Fruit fly (Drosophila melanogaster) whole organism, embryonic: ENCODE data around the gene Tengl1.

Experiments used
- Atf6 ChIP-seq: fragments of 200-800 bp; sonication (Bioruptor generic); IDR thresholded peaks from 2 replicates; pipeline ENCODE4 v1.3.6; 2022; ENCODE audit warnings: missing biosample characterization, missing genetic modification characterization
- B-H1 ChIP-seq: fragments of 200-800 bp; sonication (Bioruptor generic); IDR thresholded peaks from 3 replicates; pipeline ENCODE4 v1.3.6; 2022; ENCODE audit warnings: missing biosample characterization, missing genetic modification characterization
- Blimp-1 ChIP-seq: fragments of 200-800 bp; sonication (Bioruptor generic); optimal IDR thresholded peaks from 3 replicates; lab custom pipeline; 2018; ENCODE audit warnings: missing biosample characterization, missing genetic modification characterization, mild to moderate bottlenecking, moderate library complexity, missing genetic modification reagents
- C15 ChIP-seq: fragments of 200-800 bp; sonication (Bioruptor generic); IDR thresholded peaks from 3 replicates; pipeline ENCODE4 v1.3.6; 2022; ENCODE audit warnings: missing biosample characterization, missing genetic modification characterization
- CG10543 ChIP-seq: fragments of 200-800 bp; sonication (Bioruptor generic); optimal IDR thresholded peaks from 3 replicates; lab custom pipeline; 2017; ENCODE audit warnings: missing biosample characterization, mild to moderate bottlenecking, missing genetic modification characterization, moderate library complexity
- CG11456 ChIP-seq: fragments of 200-800 bp; sonication (Bioruptor generic); IDR thresholded peaks from 3 replicates; pipeline ENCODE4 v1.3.6; 2022; ENCODE audit warnings: missing biosample characterization, missing genetic modification characterization
- CG12391 ChIP-seq: fragments of 200-800 bp; sonication (Bioruptor generic); optimal IDR thresholded peaks from 3 replicates; lab custom pipeline; 2018; ENCODE audit warnings: missing biosample characterization, mild to moderate bottlenecking, missing genetic modification characterization, moderate library complexity
- CG13624 ChIP-seq: fragments of 200-800 bp; sonication (Bioruptor generic); optimal IDR thresholded peaks from 2 replicates; lab custom pipeline; 2016; ENCODE audit warnings: missing biosample characterization, missing genetic modification characterization
- CG15601 ChIP-seq: fragments of 200-800 bp; sonication (Bioruptor generic); optimal IDR thresholded peaks from 3 replicates; lab custom pipeline; 2019; ENCODE audit warnings: missing biosample characterization, mild to moderate bottlenecking, missing genetic modification characterization, moderate library complexity
- CG17568 ChIP-seq: fragments of 200-800 bp; sonication (Bioruptor generic); optimal IDR thresholded peaks from 2 replicates; lab custom pipeline; 2018; ENCODE audit warnings: missing biosample characterization, mild to moderate bottlenecking, missing genetic modification characterization, moderate library complexity
- CG18262 ChIP-seq: fragments of 200-800 bp; optimal IDR thresholded peaks from 3 replicates; lab custom pipeline; 2019; ENCODE audit warnings: missing biosample characterization, mild to moderate bottlenecking, missing genetic modification characterization, moderate library complexity
- CG18599 ChIP-seq: fragments of 200-800 bp; sonication (Bioruptor generic); optimal IDR thresholded peaks from 3 replicates; lab custom pipeline; 2017; ENCODE audit warnings: missing biosample characterization, missing genetic modification characterization, mild to moderate bottlenecking, moderate library complexity, missing genetic modification reagents
- CG18619 ChIP-seq: fragments of 200-800 bp; sonication (Bioruptor generic); optimal IDR thresholded peaks from 3 replicates; lab custom pipeline; 2017; ENCODE audit warnings: missing biosample characterization, mild to moderate bottlenecking, missing genetic modification characterization
- CG2116 ChIP-seq: fragments of 200-800 bp; sonication (Bioruptor generic); optimal IDR thresholded peaks from 3 replicates; lab custom pipeline; 2018; ENCODE audit warnings: missing biosample characterization, mild to moderate bottlenecking, missing genetic modification characterization
- CG30431 ChIP-seq: fragments of 200-800 bp; sonication (Bioruptor generic); optimal IDR thresholded peaks from 2 replicates; lab custom pipeline; 2017; ENCODE audit warnings: missing biosample characterization, missing genetic modification characterization
- CG31365 ChIP-seq: fragments of 200-800 bp; sonication (Bioruptor generic); optimal IDR thresholded peaks from 2 replicates; lab custom pipeline; 2018; ENCODE audit warnings: missing biosample characterization, mild to moderate bottlenecking, missing genetic modification characterization
- CG32772 ChIP-seq: fragments of 200-800 bp; sonication (Bioruptor generic); IDR thresholded peaks from 2 replicates; pipeline ENCODE4 v1.3.6; 2022; ENCODE audit warnings: missing biosample characterization, missing genetic modification characterization
- CG3281 ChIP-seq: fragments of 200-800 bp; sonication (Bioruptor generic); optimal IDR thresholded peaks from 3 replicates; lab custom pipeline; 2017; ENCODE audit warnings: missing biosample characterization, mild to moderate bottlenecking, missing genetic modification characterization
- CG34376 ChIP-seq: fragments of 200-800 bp; sonication (Bioruptor generic); optimal IDR thresholded peaks from 2 replicates; lab custom pipeline; 2018; ENCODE audit warnings: missing biosample characterization, mild to moderate bottlenecking, missing genetic modification characterization
- CG7357 ChIP-seq: fragments of 200-800 bp; sonication (Bioruptor generic); IDR thresholded peaks from 3 replicates; pipeline ENCODE4 v1.3.6; 2022; ENCODE audit warnings: missing biosample characterization, missing genetic modification characterization
- CG7987 ChIP-seq: fragments of 200-800 bp; sonication (Bioruptor generic); optimal IDR thresholded peaks from 2 replicates; lab custom pipeline; 2018; ENCODE audit warnings: missing biosample characterization, mild to moderate bottlenecking, missing genetic modification characterization, moderate library complexity
- CG8944 ChIP-seq: fragments of 200-800 bp; sonication (Bioruptor generic); optimal IDR thresholded peaks from 3 replicates; lab custom pipeline; 2016; ENCODE audit warnings: missing biosample characterization, missing genetic modification characterization
- CTCF ChIP-seq: fragments of 200-800 bp; sonication (Bioruptor generic); optimal IDR thresholded peaks from 2 replicates; lab custom pipeline; 2017; ENCODE audit warnings: missing biosample characterization, mild to moderate bottlenecking, missing genetic modification characterization, moderate library complexity
- D19A ChIP-seq: fragments of 200-800 bp; optimal IDR thresholded peaks from 3 replicates; lab custom pipeline; 2019; ENCODE audit warnings: missing biosample characterization, mild to moderate bottlenecking, missing genetic modification characterization, moderate library complexity
- D19B ChIP-seq: fragments of 200-800 bp; sonication (Bioruptor generic); optimal IDR thresholded peaks from 2 replicates; lab custom pipeline; 2017; ENCODE audit warnings: missing biosample characterization, mild to moderate bottlenecking, missing genetic modification characterization
- Deaf1 ChIP-seq: fragments of 200-800 bp; optimal IDR thresholded peaks from 3 replicates; lab custom pipeline; 2019; ENCODE audit warnings: missing biosample characterization, mild to moderate bottlenecking, missing genetic modification characterization, moderate library complexity
- Dek ChIP-seq: fragments of 200-800 bp; sonication (Bioruptor generic); optimal IDR thresholded peaks from 3 replicates; lab custom pipeline; 2019; ENCODE audit warnings: missing biosample characterization, mild to moderate bottlenecking, missing genetic modification characterization, moderate library complexity
- H2.0 ChIP-seq: fragments of 200-800 bp; sonication (Bioruptor generic); IDR thresholded peaks from 2 replicates; pipeline ENCODE4 v1.3.6; 2022; ENCODE audit warnings: missing biosample characterization, missing genetic modification characterization
- Jarid2 ChIP-seq: fragments of 200-800 bp; sonication (Bioruptor generic); optimal IDR thresholded peaks from 3 replicates; lab custom pipeline; 2017; ENCODE audit warnings: mild to moderate bottlenecking, missing biosample characterization, missing genetic modification reagents, missing genetic modification characterization
- Lpt ChIP-seq: fragments of >200 bp; optimal IDR thresholded peaks from 2 replicates; lab custom pipeline; 2018; ENCODE audit warnings: missing biosample characterization, missing genetic modification characterization
- Nf-YC ChIP-seq: fragments of 200-800 bp; optimal IDR thresholded peaks from 3 replicates; lab custom pipeline; 2019; ENCODE audit warnings: missing biosample characterization, mild to moderate bottlenecking, missing genetic modification characterization, moderate library complexity
- Sry-δ ChIP-seq: fragments of 200-800 bp; sonication (Bioruptor generic); optimal IDR thresholded peaks from 2 replicates; lab custom pipeline; 2016; ENCODE audit warnings: missing biosample characterization, missing genetic modification characterization
- Xrp1 ChIP-seq: fragments of 200-800 bp; sonication (Bioruptor generic); IDR thresholded peaks from 2 replicates; pipeline ENCODE4 v1.3.6; 2022; ENCODE audit warnings: missing biosample characterization, missing genetic modification characterization
- ap ChIP-seq: fragments of 200-800 bp; sonication (Bioruptor generic); IDR thresholded peaks from 2 replicates; pipeline ENCODE4 v1.3.6; 2022; ENCODE audit warnings: missing biosample characterization, missing genetic modification characterization
- ase ChIP-seq: fragments of 200-800 bp; sonication (Bioruptor generic); IDR thresholded peaks from 3 replicates; pipeline ENCODE4 v1.3.6; 2022; ENCODE audit warnings: missing biosample characterization, missing genetic modification characterization
- bsh ChIP-seq, 2 experiments: fragments of 200-800 bp; sonication (Bioruptor generic); optimal IDR thresholded peaks; 2 replicates each; lab custom pipeline; 2017 to 2018; ENCODE audit warnings: mild to moderate bottlenecking in 2 of 2, missing biosample characterization in 2 of 2, missing genetic modification characterization in 2 of 2, moderate library complexity in 1 of 2
- btn ChIP-seq: fragments of 200-800 bp; sonication (Bioruptor generic); optimal IDR thresholded peaks from 2 replicates; lab custom pipeline; 2016; ENCODE audit warnings: missing biosample characterization, missing genetic modification characterization
- cg ChIP-seq: fragments of 200-800 bp; sonication (Bioruptor generic); optimal IDR thresholded peaks from 3 replicates; lab custom pipeline; 2019; ENCODE audit warnings: missing biosample characterization, mild to moderate bottlenecking, missing genetic modification characterization, moderate library complexity
- da ChIP-seq: fragments of 200-800 bp; sonication (Bioruptor generic); optimal IDR thresholded peaks from 2 replicates; lab custom pipeline; 2016; ENCODE audit warnings: missing biosample characterization, missing genetic modification characterization
- dan ChIP-seq: fragments of 200-800 bp; sonication (Bioruptor generic); IDR thresholded peaks from 2 replicates; pipeline ENCODE4 v1.3.6; 2022; ENCODE audit warnings: missing biosample characterization, missing genetic modification characterization
- esg ChIP-seq: fragments of 200-800 bp; sonication (Bioruptor generic); conservative IDR thresholded peaks from 2 replicates; pipeline ENCODE4 v1.3.6; 2022; ENCODE audit warnings: missing biosample characterization, missing genetic modification characterization
- eyg ChIP-seq: fragments of 200-800 bp; sonication (Bioruptor generic); optimal IDR thresholded peaks from 3 replicates; lab custom pipeline; 2016; ENCODE audit warnings: missing biosample characterization, missing genetic modification characterization
- gt ChIP-seq: fragments of 200-800 bp; sonication (Bioruptor generic); IDR thresholded peaks from 2 replicates; pipeline ENCODE4 v1.3.6; 2022; ENCODE audit warnings: missing biosample characterization, missing genetic modification characterization
- jumu ChIP-seq: fragments of 200-800 bp; sonication (Bioruptor generic); optimal IDR thresholded peaks from 3 replicates; lab custom pipeline; 2016; ENCODE audit warnings: missing biosample characterization, missing genetic modification characterization
- lov ChIP-seq, 2 experiments: fragments of 200-800 bp in 1 of 2; fragments of >200 bp in 1 of 2; sonication (Bioruptor generic) in 1 of 2; IDR thresholded peaks in 1 of 2; optimal IDR thresholded peaks in 1 of 2; 2 replicates in 1 of 2; 3 replicates in 1 of 2; pipeline versions ENCODE4 v1.3.6 to Lab custom; 2017 to 2022; ENCODE audit warnings: missing biosample characterization in 1 of 2, missing genetic modification characterization in 1 of 2
- nau ChIP-seq: fragments of 200-800 bp; sonication (Bioruptor generic); optimal IDR thresholded peaks from 3 replicates; lab custom pipeline; 2017; ENCODE audit warnings: missing biosample characterization, mild to moderate bottlenecking, missing genetic modification characterization, missing genetic modification reagents
- repo ChIP-seq: fragments of 200-800 bp; sonication (Bioruptor generic); optimal IDR thresholded peaks from 2 replicates; lab custom pipeline; 2016; ENCODE audit warnings: missing biosample characterization, missing genetic modification characterization
- sim ChIP-seq: fragments of 200-800 bp; sonication (Bioruptor generic); IDR thresholded peaks from 2 replicates; pipeline ENCODE4 v1.3.6; 2022; ENCODE audit warnings: missing biosample characterization, missing genetic modification characterization
- sqz ChIP-seq: fragments of 200-800 bp; sonication (Bioruptor generic); optimal IDR thresholded peaks from 3 replicates; lab custom pipeline; 2018; ENCODE audit warnings: missing biosample characterization, mild to moderate bottlenecking, missing genetic modification characterization
- sug ChIP-seq: fragments of 200-800 bp; optimal IDR thresholded peaks from 2 replicates; lab custom pipeline; 2019; ENCODE audit warnings: missing biosample characterization, mild to moderate bottlenecking, missing genetic modification characterization, moderate library complexity
- tx ChIP-seq: fragments of 200-800 bp; sonication (Bioruptor generic); optimal IDR thresholded peaks from 2 replicates; lab custom pipeline; 2016; ENCODE audit warnings: missing biosample characterization, missing genetic modification characterization
- zfh1 ChIP-seq: fragments of 200-800 bp; sonication (Bioruptor generic); IDR thresholded peaks from 3 replicates; pipeline ENCODE4 v1.3.6; 2022; ENCODE audit warnings: missing biosample characterization, missing genetic modification characterization

The Tengl1 gene

dm6 chr2L:2192123-2192601, 48.2 kb downstream of the Tengl1 start, which contains the start of gene CG10874 (continued):
- TF ChIP-seq nau (no peak), Dek (tag; lab: Kevin White, UChicago) (peak; percentile 17), jumu (GFP tag; lab: Kevin White, UChicago) (no peak), sug (peak; percentile 35), CG17568 (no peak), CG3281 (GFP tag; lab: Kevin White, UChicago) (no peak), CG2116 (GFP tag; lab: Kevin White, UChicago) (peak; percentile 70), CG15601 (tag; lab: Kevin White, UChicago) (peak; percentile 8), bsh (GFP tag; optimal IDR thresholded peaks at IDR 0.05; lab: Kevin White, UChicago) (no peak), da (GFP tag; lab: Kevin White, UChicago) (no peak), Atf6 (GFP tag; lab: Robert Waterston, UW) (no peak), CG31365 (no peak), CG32772 (no peak), Blimp-1 (GFP tag; lab: Kevin White, UChicago) (no peak), B-H1 (GFP tag; lab: Robert Waterston, UW) (no peak), tx (no peak), D19A (tag; lab: Kevin White, UChicago) (no peak), CG11456 (GFP tag; lab: Robert Waterston, UW) (no peak), Sry-δ (GFP tag; lab: Kevin White, UChicago) (peak; percentile 71), CG13624 (GFP tag; lab: Kevin White, UChicago) (no peak), CG7357 (GFP tag; lab: Robert Waterston, UW) (no peak), cg (GFP tag; lab: Kevin White, UChicago) (no peak), ase (no peak), CG30431 (GFP tag; lab: Kevin White, UChicago) (no peak), H2.0 (no peak), Deaf1 (tag; lab: Kevin White, UChicago) (no peak), CG18262 (tag; lab: Kevin White, UChicago) (no peak), CG12391 (tag; lab: Kevin White, UChicago) (peak; percentile 10), lov (optimal IDR thresholded peaks at IDR 0.05; lab: Kevin White, UChicago) (no peak), lov (GFP tag; IDR thresholded peaks at IDR 0.05; lab: Robert Waterston, UW) (no peak), C15 (GFP tag; lab: Robert Waterston, UW) (no peak), esg (no peak), CG8944 (no peak), dan (GFP tag; lab: Robert Waterston, UW) (no peak), CG34376 (no peak), CG18599 (GFP tag; lab: Kevin White, UChicago) (no peak), btn (GFP tag; lab: Kevin White, UChicago) (no peak), repo (GFP tag; lab: Kevin White, UChicago) (no peak), zfh1 (no peak), CG10543 (GFP tag; lab: Kevin White, UChicago) (peak; percentile 3), Lpt (no peak), ap (GFP tag; lab: Robert Waterston, UW) (no peak), Jarid2 (GFP tag; lab: Kevin White, UChicago) (no peak), sqz (GFP tag; lab: Kevin White, UChicago) (no peak), Xrp1 (GFP tag; lab: Robert Waterston, UW) (no peak), D19B (GFP tag; lab: Kevin White, UChicago) (peak; percentile 95), eyg (no peak), CG18619 (GFP tag; lab: Kevin White, UChicago) (no peak), CTCF (GFP tag; lab: Kevin White, UChicago) (no peak), sim (GFP tag; lab: Robert Waterston, UW) (no peak), gt (GFP tag; lab: Robert Waterston, UW) (no peak), Nf-YC (tag; lab: Kevin White, UChicago) (peak; percentile 40), CG7987 (GFP tag; lab: Kevin White, UChicago) (no peak)
